Fruit fly (Drosophila melanogaster) ovary, adult (tissue): Measurements from ENCODE around the gene RhoGEF4.
A peak's percentile ranks its signal among the peaks of the same experiment; 100 is the strongest.

Experiments used
- CG17801 ChIP-seq: fragments of 200-800 bp; optimal IDR thresholded peaks from 2 replicates; lab custom pipeline; 2019; ENCODE audit warnings: missing biosample characterization, mild to moderate bottlenecking, missing genetic modification characterization, moderate library complexity; ENCODE audit not compliant: partially characterized antibody

The RhoGEF4 gene

dm6 chr3L:7344001-7344400 lies 20.8 kb upstream of the RhoGEF4 start:
- TF ChIP-seq CG17801 = no peak

- peak; percentile 32 for TF ChIP-seq CG17801
Measured at dm6 chr3L:7339216-7339742, 16.1 kb upstream of the RhoGEF4 start, which contains the start of the genes lark and eco. TSS of gene lark (plus strand) at chr3L:7339266. TSS of gene eco (minus strand) at chr3L:7339340.

dm6 chr3L:7338786-7339185 lies 15.6 kb upstream of the RhoGEF4 start:
- no peak for TF ChIP-seq CG17801

- no peak for TF ChIP-seq CG17801
Measured at dm6 chr3L:7334990-7335389, 11.8 kb upstream of the RhoGEF4 start, which contains the start of the genes wrm1 and wrm2. TSS of gene wrm1 (minus strand) at chr3L:7335226. TSS of gene wrm2 (minus strand) at chr3L:7335226.

- TF ChIP-seq CG17801 = peak; percentile 95
Measured at dm6 chr3L:7328567-7329253, 5.5 kb upstream of the RhoGEF4 start, which contains the start of the genes mrva, CG42307 and mus312. TSS of gene mrva (minus strand) at chr3L:7328842. TSS of gene CG42307 (plus strand) at chr3L:7329132. TSS of gene mus312 (plus strand) at chr3L:7329132.

- no peak for TF ChIP-seq CG17801
Measured at dm6 chr3L:7326676-7327075, 3.5 kb upstream of the RhoGEF4 start.

- no peak for TF ChIP-seq CG17801
Measured at dm6 chr3L:7319768-7320167, 3.4 kb downstream of the RhoGEF4 start, which contains the start of gene CG8607. TSS of gene CG8607 (plus strand) at chr3L:7320068.

- TF ChIP-seq CG17801 = no peak
Measured at dm6 chr3L:7314133-7314532, 9.1 kb downstream of the RhoGEF4 start.

- no peak for TF ChIP-seq CG17801
Measured at dm6 chr3L:7313559-7314132, 9.6 kb downstream of the RhoGEF4 start.

- TF ChIP-seq CG17801 = no peak
Measured at dm6 chr3L:7312754-7313153, 10.5 kb downstream of the RhoGEF4 start, which contains the start of gene unc-13-4A. TSS of gene unc-13-4A (minus strand) at chr3L:7312896.

dm6 chr3L:7300660-7301059 lies 22.6 kb downstream of the RhoGEF4 start:
- TF ChIP-seq CG17801 = no peak

dm6 chr3L:7283541-7283940 lies 39.7 kb downstream of the RhoGEF4 start:
- TF ChIP-seq CG17801 = no peak
